Fruit fly (Drosophila melanogaster) whole organism, embryonic: ENCODE data around the gene Gpdh1.

Experiments
- Adf1 ChIP-seq: fragments of 200-800 bp; sonication (Bioruptor generic); IDR thresholded peaks from 2 replicates; pipeline ENCODE4 v1.3.6; 2022; ENCODE audit warnings: missing biosample characterization, missing genetic modification characterization
- CG7271 ChIP-seq: fragments of 200-800 bp; sonication (Bioruptor generic); optimal IDR thresholded peaks from 2 replicates; lab custom pipeline; 2018; ENCODE audit warnings: missing biosample characterization, mild to moderate bottlenecking, missing genetic modification characterization, moderate library complexity
- CG7556 ChIP-seq: fragments of 200-800 bp; sonication (Bioruptor generic); optimal IDR thresholded peaks from 2 replicates; lab custom pipeline; 2017; ENCODE audit warnings: missing biosample characterization, mild to moderate bottlenecking, missing genetic modification characterization
- GATAe ChIP-seq: fragments of 200-800 bp; sonication (Bioruptor generic); conservative IDR thresholded peaks from 2 replicates; pipeline ENCODE4 v1.3.6; 2022; ENCODE audit warnings: missing biosample characterization, missing genetic modification characterization
- grn ChIP-seq: fragments of 200-800 bp; sonication (Bioruptor generic); optimal IDR thresholded peaks from 3 replicates; lab custom pipeline; 2017; ENCODE audit warnings: missing biosample characterization, missing genetic modification characterization
- repo ChIP-seq: fragments of 200-800 bp; sonication (Bioruptor generic); optimal IDR thresholded peaks from 2 replicates; lab custom pipeline; 2016; ENCODE audit warnings: missing biosample characterization, missing genetic modification characterization

dm6 chr2L:5959863-5960658, 16.6 kb downstream of the Gpdh1 start, which contains the start of gene Vm26Aa:
- no peak for TF ChIP-seq Adf1 (GFP tag; lab: Robert Waterston, UW)
- no peak for TF ChIP-seq repo (GFP tag; lab: Kevin White, UChicago)
- TF ChIP-seq grn (GFP tag; lab: Kevin White, UChicago), result no peak
- no peak for TF ChIP-seq CG7556 (GFP tag; lab: Kevin White, UChicago)
- no peak for TF ChIP-seq GATAe (GFP tag; lab: Robert Waterston, UW)
- TF ChIP-seq CG7271 (tag; lab: Kevin White, UChicago), result no peak
